Fruit fly (Drosophila melanogaster) whole organism, pupa: ENCODE measurements around the gene CG3168.

Experiments used
- CG14655 ChIP-seq: fragments of 200-800 bp; sonication (Bioruptor generic); optimal IDR thresholded peaks from 3 replicates; lab custom pipeline; 2017; ENCODE audit warnings: mild to moderate bottlenecking, missing biosample characterization, missing genetic modification reagents, missing genetic modification characterization
- CG15710 ChIP-seq: fragments of 200-800 bp; sonication (Bioruptor generic); optimal IDR thresholded peaks from 2 replicates; lab custom pipeline; 2018; ENCODE audit warnings: missing biosample characterization, mild to moderate bottlenecking, missing genetic modification characterization, moderate library complexity
- CG17806 ChIP-seq: fragments of 200-800 bp; sonication (Bioruptor generic); optimal IDR thresholded peaks from 2 replicates; lab custom pipeline; 2018; ENCODE audit warnings: missing biosample characterization, mild to moderate bottlenecking, missing genetic modification characterization, moderate library complexity
- CG32121 ChIP-seq: fragments of 200-800 bp; sonication (Bioruptor generic); IDR thresholded peaks from 2 replicates; pipeline ENCODE4 v1.3.6; 2022; ENCODE audit warnings: missing biosample characterization, missing genetic modification characterization
- CG8159 ChIP-seq: fragments of 200-800 bp; sonication (Bioruptor generic); optimal IDR thresholded peaks from 3 replicates; lab custom pipeline; 2018; ENCODE audit warnings: missing biosample characterization, mild to moderate bottlenecking, missing genetic modification characterization, moderate library complexity
- CG8301 ChIP-seq: fragments of 200-800 bp; sonication (Bioruptor generic); optimal IDR thresholded peaks from 2 replicates; lab custom pipeline; 2018; ENCODE audit warnings: missing biosample characterization, mild to moderate bottlenecking, missing genetic modification characterization
- CG9948 ChIP-seq: fragments of 200-800 bp; sonication (Bioruptor generic); optimal IDR thresholded peaks from 2 replicates; lab custom pipeline; 2018; ENCODE audit warnings: missing biosample characterization, mild to moderate bottlenecking, missing genetic modification characterization, moderate library complexity
- EcR ChIP-seq: fragments of 200-800 bp; sonication (Bioruptor generic); optimal IDR thresholded peaks from 3 replicates; lab custom pipeline; 2019; ENCODE audit warnings: missing biosample characterization, missing genetic modification characterization, mild to moderate bottlenecking, moderate library complexity, missing genetic modification reagents
- Ets98B ChIP-seq: fragments of 200-800 bp; sonication (Bioruptor generic); IDR thresholded peaks from 2 replicates; pipeline ENCODE4 v1.3.6; 2022; ENCODE audit warnings: missing biosample characterization, missing genetic modification characterization
- Pif1A ChIP-seq: fragments of 200-800 bp; sonication (Bioruptor generic); optimal IDR thresholded peaks from 3 replicates; lab custom pipeline; 2016; ENCODE audit warnings: missing biosample characterization, missing genetic modification characterization
- Snoo ChIP-seq: fragments of 200-800 bp; sonication (Bioruptor generic); optimal IDR thresholded peaks from 3 replicates; lab custom pipeline; 2017; ENCODE audit warnings: missing biosample characterization, mild to moderate bottlenecking, missing genetic modification characterization, inconsistent platforms
- fd96Ca ChIP-seq: fragments of 200-800 bp; sonication (Bioruptor generic); IDR thresholded peaks from 3 replicates; pipeline ENCODE4 v1.3.6; 2022; ENCODE audit warnings: missing biosample characterization, missing genetic modification characterization
- gl ChIP-seq: fragments of 200-800 bp; sonication (Bioruptor generic); optimal IDR thresholded peaks from 2 replicates; lab custom pipeline; 2018; ENCODE audit warnings: missing biosample characterization, mild to moderate bottlenecking, missing genetic modification characterization
- rn ChIP-seq: fragments of 200-800 bp; sonication (Bioruptor generic); IDR thresholded peaks from 2 replicates; pipeline ENCODE4 v1.3.6; 2022; ENCODE audit warnings: missing biosample characterization, missing genetic modification characterization

DNA sequence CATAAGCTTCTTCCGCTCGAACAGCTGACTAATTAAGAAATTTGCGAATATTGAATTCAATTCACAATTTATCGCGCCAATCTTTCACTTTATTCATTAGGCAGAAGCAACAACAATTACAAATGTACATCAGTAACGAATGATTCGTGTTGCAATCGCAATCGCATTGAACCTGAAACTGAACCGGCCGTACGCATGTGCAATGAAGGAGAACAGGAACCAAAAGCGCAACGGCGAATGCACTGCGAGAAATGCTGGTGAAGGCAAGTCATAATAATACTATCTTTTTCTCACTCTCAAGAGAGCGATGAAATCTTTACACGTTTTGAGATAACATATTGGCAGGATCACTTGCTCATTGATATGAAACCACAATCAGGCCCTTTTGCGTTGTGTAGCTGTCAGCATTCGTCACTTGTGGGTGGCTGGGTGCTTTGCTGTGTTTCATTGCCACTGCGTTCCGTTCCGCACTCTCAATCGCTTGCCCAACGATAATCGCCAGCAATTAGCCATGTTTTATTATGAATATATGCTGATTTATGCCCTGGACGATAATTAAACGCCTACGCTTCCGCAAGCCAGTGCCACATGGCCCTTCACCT is 14.8 kb downstream of the CG3168 start:
- TF ChIP-seq CG15710 (no peak), CG17806 (tag; lab: Kevin White, UChicago) (no peak), CG8301 (tag; lab: Kevin White, UChicago) (peak; percentile 19), CG14655 (GFP tag; lab: Kevin White, UChicago) (peak; percentile 46), Pif1A (GFP tag; lab: Kevin White, UChicago) (no peak), fd96Ca (GFP tag; lab: Robert Waterston, UW) (no peak), rn (no peak), CG8159 (tag; lab: Kevin White, UChicago) (no peak), gl (no peak), CG9948 (no peak), EcR (GFP tag; lab: Kevin White, UChicago) (no peak), CG32121 (GFP tag; lab: Robert Waterston, UW) (no peak), Snoo (tag; lab: Kevin White, UChicago) (no peak), Ets98B (GFP tag; lab: Robert Waterston, UW) (peak; percentile 40)
